Fruit fly (Drosophila melanogaster) whole organism, embryonic: ENCODE measurements around the gene CG43367.
A peak's percentile ranks its signal among the peaks of the same experiment; 100 is the strongest.

Experiments
- Abd-B ChIP-seq: fragments of 200-800 bp; sonication (Bioruptor generic); optimal IDR thresholded peaks from 2 replicates; lab custom pipeline; 2018; ENCODE audit warnings: missing biosample characterization, mild to moderate bottlenecking, missing genetic modification characterization, moderate library complexity
- CG12942 ChIP-seq: fragments of 200-800 bp; sonication (Bioruptor generic); optimal IDR thresholded peaks from 3 replicates; lab custom pipeline; 2016; ENCODE audit warnings: missing biosample characterization, missing genetic modification characterization
- CG13624 ChIP-seq: fragments of 200-800 bp; sonication (Bioruptor generic); optimal IDR thresholded peaks from 2 replicates; lab custom pipeline; 2016; ENCODE audit warnings: missing biosample characterization, missing genetic modification characterization
- CG14441 ChIP-seq: fragments of 200-800 bp; sonication (Bioruptor generic); IDR thresholded peaks from 2 replicates; pipeline ENCODE4 v1.3.6; 2022; ENCODE audit warnings: missing biosample characterization, missing genetic modification characterization
- CG15514 ChIP-seq: fragments of 200-800 bp; sonication (Bioruptor generic); optimal IDR thresholded peaks from 3 replicates; lab custom pipeline; 2017; ENCODE audit warnings: missing biosample characterization, missing genetic modification characterization, mild to moderate bottlenecking, moderate library complexity, missing genetic modification reagents
- CG17186 ChIP-seq: fragments of 200-800 bp; sonication (Bioruptor generic); optimal IDR thresholded peaks from 3 replicates; lab custom pipeline; 2017; ENCODE audit warnings: missing biosample characterization, missing genetic modification reagents, missing genetic modification characterization
- CG17361 ChIP-seq: fragments of 200-800 bp; sonication (Bioruptor generic); IDR thresholded peaks from 3 replicates; pipeline ENCODE4 v1.3.6; 2022; ENCODE audit warnings: missing biosample characterization, missing genetic modification characterization
- CG18011 ChIP-seq: fragments of 200-800 bp; sonication (Bioruptor generic); optimal IDR thresholded peaks from 2 replicates; lab custom pipeline; 2017; ENCODE audit warnings: missing biosample characterization, missing genetic modification characterization, mild to moderate bottlenecking, moderate library complexity, missing genotype
- CG1832 ChIP-seq: fragments of 200-800 bp; sonication (Bioruptor generic); optimal IDR thresholded peaks from 2 replicates; lab custom pipeline; 2017; ENCODE audit warnings: missing biosample characterization, mild to moderate bottlenecking, missing genetic modification characterization, inconsistent platforms
- CG18764 ChIP-seq: fragments of 200-800 bp; sonication (Bioruptor generic); optimal IDR thresholded peaks from 3 replicates; lab custom pipeline; 2016; ENCODE audit warnings: missing biosample characterization, missing genetic modification characterization
- CG2712 ChIP-seq: fragments of 200-800 bp; optimal IDR thresholded peaks from 3 replicates; lab custom pipeline; 2019; ENCODE audit warnings: missing biosample characterization, mild to moderate bottlenecking, missing genetic modification characterization, moderate library complexity
- CG31224 ChIP-seq: fragments of 200-800 bp; sonication (Bioruptor generic); IDR thresholded peaks from 2 replicates; pipeline ENCODE4 v1.3.6; 2022; ENCODE audit warnings: missing biosample characterization, missing genetic modification characterization
- CG34224 ChIP-seq: fragments of 200-800 bp; sonication (Bioruptor generic); IDR thresholded peaks from 3 replicates; pipeline ENCODE4 v1.3.6; 2022; ENCODE audit warnings: missing biosample characterization, missing genetic modification characterization; ENCODE audit not compliant: partially characterized antibody
- CG43689 ChIP-seq: fragments of 200-800 bp; sonication (Bioruptor generic); IDR thresholded peaks from 2 replicates; pipeline ENCODE4 v1.3.6; 2022; ENCODE audit warnings: missing biosample characterization, missing genetic modification characterization
- CG5953 ChIP-seq: fragments of 200-800 bp; sonication (Bioruptor generic); IDR thresholded peaks from 2 replicates; pipeline ENCODE4 v1.3.6; 2022; ENCODE audit warnings: missing biosample characterization, missing genetic modification characterization
- CG7271 ChIP-seq: fragments of 200-800 bp; sonication (Bioruptor generic); optimal IDR thresholded peaks from 2 replicates; lab custom pipeline; 2018; ENCODE audit warnings: missing biosample characterization, mild to moderate bottlenecking, missing genetic modification characterization, moderate library complexity
- CG8290 ChIP-seq, 3 experiments: fragments of 200-800 bp; sonication (Bioruptor generic); optimal IDR thresholded peaks; 2 replicates each; lab custom pipeline; 2016 to 2019; ENCODE audit warnings: missing biosample characterization in 3 of 3, missing genetic modification characterization in 3 of 3, mild to moderate bottlenecking in 2 of 3, moderate library complexity in 1 of 3
- Dfd ChIP-seq, 2 experiments: fragments of >200 bp; optimal IDR thresholded peaks; 2 replicates each; lab custom pipeline; 2017; ENCODE audit warnings: missing biosample characterization in 2 of 2, missing genetic modification characterization in 2 of 2
- Doc3 ChIP-seq: fragments of 200-800 bp; sonication (Bioruptor generic); IDR thresholded peaks from 3 replicates; pipeline ENCODE4 v1.3.6; 2022; ENCODE audit warnings: missing biosample characterization, missing genetic modification characterization; ENCODE audit not compliant: partially characterized antibody
- Dref ChIP-seq: fragments of 200-800 bp; sonication (Bioruptor generic); IDR thresholded peaks from 2 replicates; pipeline ENCODE4 v1.3.6; 2022; ENCODE audit warnings: missing biosample characterization, missing genetic modification characterization
- Ets65A ChIP-seq: fragments of 200-800 bp; sonication (Bioruptor generic); peaks from one replicate; lab custom pipeline; 2016; ENCODE audit warnings: missing biosample characterization, missing genetic modification characterization
- Gug ChIP-seq: fragments of 200-800 bp; sonication (Bioruptor generic); IDR thresholded peaks from 4 replicates; pipeline ENCODE4 v1.3.6; 2022; ENCODE audit warnings: missing biosample characterization, missing genetic modification characterization
- Hand ChIP-seq: fragments of 200-800 bp; sonication (Bioruptor generic); optimal IDR thresholded peaks from 2 replicates; lab custom pipeline; 2017; ENCODE audit warnings: mild to moderate bottlenecking, missing biosample characterization, missing genetic modification reagents, missing genetic modification characterization
- Hr51 ChIP-seq, 2 experiments: fragments of 200-800 bp; sonication (Bioruptor generic); optimal IDR thresholded peaks; 2 replicates in 1 of 2; 3 replicates in 1 of 2; lab custom pipeline; 2016 to 2018; ENCODE audit warnings: missing biosample characterization in 2 of 2, missing genetic modification characterization in 2 of 2, mild to moderate bottlenecking in 1 of 2, moderate library complexity in 1 of 2
- Max ChIP-seq: fragments of 200-800 bp; sonication (Bioruptor generic); optimal IDR thresholded peaks from 2 replicates; lab custom pipeline; 2016; ENCODE audit warnings: missing biosample characterization, mild to moderate bottlenecking, missing genetic modification characterization
- NC2α ChIP-seq: fragments of 200-800 bp; sonication (Bioruptor generic); optimal IDR thresholded peaks from 2 replicates; lab custom pipeline; 2016; ENCODE audit warnings: missing biosample characterization, missing genetic modification characterization
- Optix ChIP-seq: fragments of 200-800 bp; sonication (Bioruptor generic); IDR thresholded peaks from 3 replicates; pipeline ENCODE4 v1.3.6; 2022; ENCODE audit warnings: missing biosample characterization, missing genetic modification characterization
- bcd ChIP-seq: fragments of 200-800 bp; sonication (Bioruptor generic); optimal IDR thresholded peaks from 2 replicates; lab custom pipeline; 2017; ENCODE audit warnings: missing biosample characterization, mild to moderate bottlenecking, missing genetic modification characterization
- bsh ChIP-seq, 2 experiments: fragments of 200-800 bp; sonication (Bioruptor generic); optimal IDR thresholded peaks; 2 replicates each; lab custom pipeline; 2017 to 2018; ENCODE audit warnings: mild to moderate bottlenecking in 2 of 2, missing biosample characterization in 2 of 2, missing genetic modification characterization in 2 of 2, moderate library complexity in 1 of 2
- crp ChIP-seq, 2 experiments: fragments of 200-800 bp; sonication (Bioruptor generic); optimal IDR thresholded peaks; 2 replicates in 1 of 2; 3 replicates in 1 of 2; lab custom pipeline; 2017; ENCODE audit warnings: missing biosample characterization in 2 of 2, missing genetic modification characterization in 2 of 2, mild to moderate bottlenecking in 1 of 2, moderate library complexity in 1 of 2
- da ChIP-seq: fragments of 200-800 bp; sonication (Bioruptor generic); optimal IDR thresholded peaks from 2 replicates; lab custom pipeline; 2016; ENCODE audit warnings: missing biosample characterization, missing genetic modification characterization
- dati ChIP-seq: fragments of 200-800 bp; sonication (Bioruptor generic); IDR thresholded peaks from 2 replicates; pipeline ENCODE4 v1.3.6; 2022; ENCODE audit warnings: missing biosample characterization, missing genetic modification characterization
- dm ChIP-seq: fragments of 200-800 bp; sonication (Bioruptor generic); optimal IDR thresholded peaks from 3 replicates; lab custom pipeline; 2016; ENCODE audit warnings: missing biosample characterization, missing genetic modification characterization
- dmrt11E ChIP-seq: fragments of 200-800 bp; sonication (Bioruptor generic); optimal IDR thresholded peaks from 3 replicates; lab custom pipeline; 2018; ENCODE audit warnings: missing biosample characterization, mild to moderate bottlenecking, missing genetic modification characterization, moderate library complexity
- eyg ChIP-seq: fragments of 200-800 bp; sonication (Bioruptor generic); optimal IDR thresholded peaks from 3 replicates; lab custom pipeline; 2016; ENCODE audit warnings: missing biosample characterization, missing genetic modification characterization
- fd96Cb ChIP-seq: fragments of 200-800 bp; sonication (Bioruptor generic); optimal IDR thresholded peaks from 2 replicates; lab custom pipeline; 2018; ENCODE audit warnings: missing biosample characterization, mild to moderate bottlenecking, missing genetic modification characterization, moderate library complexity
- fru ChIP-seq: fragments of >200 bp; optimal IDR thresholded peaks from 2 replicates; lab custom pipeline; 2017
- gem ChIP-seq: fragments of 200-800 bp; sonication (Bioruptor generic); optimal IDR thresholded peaks from 2 replicates; lab custom pipeline; 2019; ENCODE audit warnings: missing biosample characterization, mild to moderate bottlenecking, missing genetic modification characterization, moderate library complexity
- her ChIP-seq: fragments of 200-800 bp; sonication (Bioruptor generic); optimal IDR thresholded peaks from 2 replicates; lab custom pipeline; 2016; ENCODE audit warnings: missing biosample characterization, missing genetic modification characterization
- lilli ChIP-seq: fragments of 200-800 bp; sonication (Bioruptor generic); optimal IDR thresholded peaks from 3 replicates; lab custom pipeline; 2016; ENCODE audit warnings: missing biosample characterization, missing genetic modification characterization
- mam ChIP-seq: fragments of 200-800 bp; sonication (Bioruptor generic); optimal IDR thresholded peaks from 3 replicates; lab custom pipeline; 2016; ENCODE audit warnings: missing biosample characterization, missing genetic modification characterization
- nerfin-2 ChIP-seq: fragments of 200-800 bp; sonication (Bioruptor generic); IDR thresholded peaks from 2 replicates; pipeline ENCODE4 v1.3.6; 2022; ENCODE audit warnings: missing biosample characterization, missing genetic modification characterization; ENCODE audit not compliant: partially characterized antibody
- nmo ChIP-seq: fragments of 200-800 bp; sonication (Bioruptor generic); optimal IDR thresholded peaks from 2 replicates; lab custom pipeline; 2018; ENCODE audit warnings: missing biosample characterization, mild to moderate bottlenecking, missing genetic modification characterization, moderate library complexity
- phol ChIP-seq: fragments of 200-800 bp; sonication (Bioruptor generic); optimal IDR thresholded peaks from 3 replicates; lab custom pipeline; 2018; ENCODE audit warnings: missing biosample characterization, mild to moderate bottlenecking, missing genetic modification characterization, moderate library complexity
- rib ChIP-seq: fragments of 200-800 bp; sonication (Bioruptor generic); IDR thresholded peaks from 2 replicates; pipeline ENCODE4 v1.3.6; 2022; ENCODE audit warnings: missing biosample characterization, missing genetic modification characterization
- sens ChIP-seq: fragments of 200-800 bp; sonication (Bioruptor generic); peaks from one replicate; lab custom pipeline; 2016; ENCODE audit warnings: missing biosample characterization, missing genetic modification characterization
- sim ChIP-seq: fragments of 200-800 bp; sonication (Bioruptor generic); IDR thresholded peaks from 2 replicates; pipeline ENCODE4 v1.3.6; 2022; ENCODE audit warnings: missing biosample characterization, missing genetic modification characterization
- sna ChIP-seq: fragments of 200-800 bp; sonication (Bioruptor generic); IDR thresholded peaks from 2 replicates; pipeline ENCODE4 v1.3.6; 2022; ENCODE audit warnings: missing biosample characterization, missing genetic modification characterization; ENCODE audit not compliant: partially characterized antibody
- stwl ChIP-seq: fragments of 200-800 bp; sonication (Bioruptor generic); optimal IDR thresholded peaks from 3 replicates; lab custom pipeline; 2018; ENCODE audit warnings: missing biosample characterization, mild to moderate bottlenecking, missing genetic modification characterization, moderate library complexity
- tio ChIP-seq: fragments of 200-800 bp; sonication (Bioruptor generic); optimal IDR thresholded peaks from 2 replicates; lab custom pipeline; 2017; ENCODE audit warnings: missing biosample characterization, missing genetic modification characterization, inconsistent platforms
- zfh1 ChIP-seq: fragments of 200-800 bp; sonication (Bioruptor generic); IDR thresholded peaks from 3 replicates; pipeline ENCODE4 v1.3.6; 2022; ENCODE audit warnings: missing biosample characterization, missing genetic modification characterization

CG43367 gene

dm6 chr3L:4262384-4262783, 68.6 kb downstream of the CG43367 start, which contains the start of the genes CG11586 and VhaM9.7-a (continued):
- TF ChIP-seq rib (GFP tag; lab: Robert Waterston, UW): no peak
- no peak for TF ChIP-seq CG7271
- peak; percentile 75 for TF ChIP-seq Dref (GFP tag; lab: Robert Waterston, UW)
- TF ChIP-seq Optix (GFP tag; lab: Robert Waterston, UW): no peak
- no peak for TF ChIP-seq CG5953 (GFP tag; lab: Robert Waterston, UW)
- no peak for TF ChIP-seq CG17186
- TF ChIP-seq zfh1 (GFP tag; lab: Robert Waterston, UW): peak; percentile 20; the same call in 1 of the 3 replicates
- TF ChIP-seq stwl (tag; lab: Kevin White, UChicago): peak; percentile 87
- peak; percentile 41 for TF ChIP-seq CG13624
- no peak for TF ChIP-seq Hr51 (GFP tag; optimal IDR thresholded peaks at IDR 0.05; lab: Kevin White, UChicago)
- peak; percentile 1 for TF ChIP-seq dm (GFP tag; lab: Kevin White, UChicago)
- no peak; the same call in 1 of the 2 replicates for TF ChIP-seq nerfin-2 (GFP tag; lab: Robert Waterston, UW)
- peak; percentile 71 for TF ChIP-seq CG34224 (GFP tag; lab: Robert Waterston, UW)
- TF ChIP-seq crp (GFP tag; optimal IDR thresholded peaks at IDR 0.05; lab: Kevin White, UChicago): no peak
- TF ChIP-seq phol (tag; lab: Kevin White, UChicago): peak; percentile 55
- TF ChIP-seq Hand (GFP tag; lab: Kevin White, UChicago): no peak
- no peak for TF ChIP-seq da (GFP tag; lab: Kevin White, UChicago)
- TF ChIP-seq Dfd (GFP tag; optimal IDR thresholded peaks at IDR 0.05; lab: Kevin White, UChicago): no peak
- no peak for TF ChIP-seq tio (GFP tag; lab: Kevin White, UChicago)
- peak; percentile 40 for TF ChIP-seq CG2712 (tag; lab: Kevin White, UChicago)
- TF ChIP-seq CG18764 (GFP tag; lab: Kevin White, UChicago): peak; percentile 2
- TF ChIP-seq fru: no peak
- peak; percentile 82 for TF ChIP-seq Ets65A (GFP tag; lab: Kevin White, UChicago)
- TF ChIP-seq her: no peak
- no peak for TF ChIP-seq Gug (GFP tag; lab: Robert Waterston, UW)
- no peak for TF ChIP-seq bcd (GFP tag; lab: Kevin White, UChicago)
- peak; percentile 73; the same call in 2 of the 3 replicates for TF ChIP-seq Doc3
- peak; percentile 74 for TF ChIP-seq sens (GFP tag; lab: Kevin White, UChicago)
- TF ChIP-seq mam: no peak
- no peak for TF ChIP-seq bsh (GFP tag; optimal IDR thresholded peaks at IDR 0.05; lab: Kevin White, UChicago)
- TF ChIP-seq eyg (GFP tag; lab: Kevin White, UChicago): no peak
- TF ChIP-seq dmrt11E (tag; lab: Kevin White, UChicago): peak; percentile 8
- no peak for TF ChIP-seq NC2α (GFP tag; lab: Kevin White, UChicago)
- TF ChIP-seq CG8290 (GFP tag; optimal IDR thresholded peaks at IDR 0.05; lab: Kevin White, UChicago): peak; percentile 40
- no peak for TF ChIP-seq CG8290 (tag; optimal IDR thresholded peaks at IDR 0.05; lab: Kevin White, UChicago)
- TF ChIP-seq CG1832: no peak
- TF ChIP-seq sna (GFP tag; lab: Robert Waterston, UW): peak; percentile 68
- TF ChIP-seq nmo (GFP tag; lab: Kevin White, UChicago): peak; percentile 50
- peak; percentile 18 for TF ChIP-seq Abd-B (GFP tag; lab: Kevin White, UChicago)
- TF ChIP-seq sim (GFP tag; lab: Robert Waterston, UW): no peak
- TF ChIP-seq Max (GFP tag; lab: Kevin White, UChicago): peak; percentile 25
- TF ChIP-seq CG31224 (GFP tag; lab: Robert Waterston, UW): no peak
- no peak for TF ChIP-seq CG43689 (GFP tag; lab: Robert Waterston, UW)
- TF ChIP-seq CG12942: no peak
- peak; percentile 49 for TF ChIP-seq gem (tag; lab: Kevin White, UChicago)
- no peak for TF ChIP-seq CG18011 (GFP tag; lab: Kevin White, UChicago)
- no peak for TF ChIP-seq fd96Cb
- no peak for TF ChIP-seq CG14441 (GFP tag; lab: Robert Waterston, UW)
- peak; percentile 36 for TF ChIP-seq lilli
- TF ChIP-seq dati (GFP tag; lab: Robert Waterston, UW): no peak
- peak; percentile 92 for TF ChIP-seq CG15514 (GFP tag; lab: Kevin White, UChicago)
- peak; percentile 47; the same call in 1 of the 3 replicates for TF ChIP-seq CG17361 (GFP tag; lab: Robert Waterston, UW)
